Worm (Caenorhabditis elegans): Measurements from ENCODE around the gene F33A8.4.

ce11 chrII:11010914-11011313, 37.9 kb downstream of the F33A8.4 start:
- TF ChIP-seq mab-5 (tag; optimal IDR thresholded peaks at IDR 0.05) (no peak), nhr-12 (tag; optimal IDR thresholded peaks at IDR 0.05) (no peak), hlh-1 (tag; optimal IDR thresholded peaks at IDR 0.05) (no peak), lin-32 (GFP tag; optimal IDR thresholded peaks at IDR 0.05) (no peak), unc-39 (tag; optimal IDR thresholded peaks at IDR 0.05) (no peak)

Measured in whole organism, mixed stage, embryonic.